Worm (Caenorhabditis elegans) whole organism, midembryonic: ENCODE data around the gene F40G9.8.

Source experiments
- T22C8.4 ChIP-seq: fragments of 200-800 bp; sonication (Bioruptor generic); IDR thresholded peaks from 2 replicates; pipeline ENCODE4 v1.3.6; 2022; ENCODE audit warnings: missing genetic modification characterization, missing compliant biosample characterization
- cog-1 ChIP-seq: sonication (generic microtip); optimal IDR thresholded peaks from 2 replicates; lab custom pipeline; 2016; ENCODE audit warnings: missing genetic modification characterization, missing compliant biosample characterization
- flt-1 ChIP-seq: fragments of 200-800 bp; sonication (Bioruptor generic); IDR thresholded peaks from 2 replicates; pipeline ENCODE4 v1.3.6; 2022; ENCODE audit warnings: missing genetic modification characterization, missing compliant biosample characterization
- klf-2 ChIP-seq: fragments of 200-800 bp; sonication (Bioruptor generic); conservative IDR thresholded peaks from 2 replicates; pipeline ENCODE4 v1.3.6; 2022; ENCODE audit warnings: missing genetic modification reagents, missing genetic modification characterization, missing compliant biosample characterization
- med-1 ChIP-seq: sonication (generic microtip); optimal IDR thresholded peaks from 2 replicates; lab custom pipeline; 2017; ENCODE audit warnings: missing genetic modification characterization, mild to moderate bottlenecking, missing compliant biosample characterization, antibody characterized with exemption, missing genetic modification reagents; ENCODE audit not compliant: insufficient read depth
- ref-1 ChIP-seq: fragments of 200-800 bp; sonication (Bioruptor generic); conservative IDR thresholded peaks from 2 replicates; pipeline ENCODE4 v1.3.6; 2022; ENCODE audit warnings: missing genetic modification reagents, missing genetic modification characterization, missing compliant biosample characterization
- tab-1 ChIP-seq: fragments of 200-800 bp; sonication (Bioruptor generic); IDR thresholded peaks from 2 replicates; pipeline ENCODE4 v1.3.6; 2022; ENCODE audit warnings: missing genetic modification characterization, missing compliant biosample characterization
- ztf-23 ChIP-seq: fragments of 200-800 bp; sonication (Bioruptor generic); IDR thresholded peaks from 2 replicates; pipeline ENCODE4 v1.3.6; 2022; ENCODE audit warnings: missing genetic modification reagents, missing genetic modification characterization, missing compliant biosample characterization
- ztf-29 ChIP-seq: fragments of 200-800 bp; sonication (Bioruptor generic); IDR thresholded peaks from 2 replicates; pipeline ENCODE4 v1.3.6; 2022; ENCODE audit warnings: missing genetic modification reagents, missing genetic modification characterization, missing compliant biosample characterization

- TF ChIP-seq ztf-29 (GFP tag; lab: Robert Waterston, UW) (no peak), T22C8.4 (GFP tag; lab: Robert Waterston, UW) (no peak), flt-1 (GFP tag; lab: Robert Waterston, UW) (no peak), cog-1 (no peak), med-1 (GFP tag; lab: Kevin White, UChicago) (no peak), ztf-23 (no peak), ref-1 (no peak), klf-2 (GFP tag; lab: Robert Waterston, UW) (no peak), tab-1 (no peak)
Measured at ce11 chrIII:147570-148076, 17.1 kb downstream of the F40G9.8 start, which contains the start of gene sqst-5.
